Worm (Caenorhabditis elegans): ENCODE results near the gene obr-1.

The obr-1 gene

ce11 chrIII:11267372-11267771, 3.3 kb downstream of the obr-1 start:
- no peak for TF ChIP-seq odd-2 (tag; optimal IDR thresholded peaks at IDR 0.05)
- no peak for TF ChIP-seq Y22D7AL.16 (tag; optimal IDR thresholded peaks at IDR 0.05)
- no peak for TF ChIP-seq hlh-15 (tag; optimal IDR thresholded peaks at IDR 0.05)
- TF ChIP-seq dmd-4 (tag; optimal IDR thresholded peaks at IDR 0.05; ENCODE audit: borderline replicate concordance), result no peak
- peak; percentile 62 for TF ChIP-seq elt-2 (tag; optimal IDR thresholded peaks at IDR 0.05)
- no peak for TF ChIP-seq ttx-3 (tag; optimal IDR thresholded peaks at IDR 0.05)
- TF ChIP-seq ahr-1 (tag; optimal IDR thresholded peaks at IDR 0.05), result no peak
- TF ChIP-seq T23F11.4 (GFP tag; optimal IDR thresholded peaks at IDR 0.05), result no peak
- peak; percentile 23 for TF ChIP-seq ref-2 (tag; optimal IDR thresholded peaks at IDR 0.05)
- TF ChIP-seq ztf-16 (tag; optimal IDR thresholded peaks at IDR 0.05), result no peak
- TF ChIP-seq ceh-22 (tag; optimal IDR thresholded peaks at IDR 0.05), result no peak
- no peak for TF ChIP-seq hlh-13 (GFP tag; optimal IDR thresholded peaks at IDR 0.05)
- no peak for TF ChIP-seq che-1 (tag; optimal IDR thresholded peaks at IDR 0.05)
- no peak for TF ChIP-seq F13H6.1 (tag; optimal IDR thresholded peaks at IDR 0.05)
- TF ChIP-seq pax-1 (tag; optimal IDR thresholded peaks at IDR 0.05), result no peak

ce11 chrIII:11262089-11262488, 8.6 kb downstream of the obr-1 start:
- no peak for TF ChIP-seq eyg-1 (tag; optimal IDR thresholded peaks at IDR 0.05)
- TF ChIP-seq ztf-16 (tag; optimal IDR thresholded peaks at IDR 0.05), result no peak
- TF ChIP-seq lim-6 (tag; optimal IDR thresholded peaks at IDR 0.05), result no peak
- TF ChIP-seq ceh-45 (GFP tag; IDR thresholded peaks at IDR 0.05), result no peak
- TF ChIP-seq ceh-34 (tag; optimal IDR thresholded peaks at IDR 0.05), result no peak
- no peak for TF ChIP-seq npax-4 (tag; optimal IDR thresholded peaks at IDR 0.05)
- TF ChIP-seq syd-9 (tag; optimal IDR thresholded peaks at IDR 0.05), result no peak
- TF ChIP-seq ets-4 (tag; optimal IDR thresholded peaks at IDR 0.05), result no peak
- TF ChIP-seq ceh-48 (tag; optimal IDR thresholded peaks at IDR 0.05), result no peak
- no peak for TF ChIP-seq ceh-19 (GFP tag; optimal IDR thresholded peaks at IDR 0.05)
- TF ChIP-seq ceh-14 (tag; optimal IDR thresholded peaks at IDR 0.05), result no peak
- no peak for TF ChIP-seq mec-3 (tag; optimal IDR thresholded peaks at IDR 0.05; ENCODE audit: borderline replicate concordance)
- no peak for TF ChIP-seq Y22D7AL.16 (tag; optimal IDR thresholded peaks at IDR 0.05)
- TF ChIP-seq dmd-4 (tag; optimal IDR thresholded peaks at IDR 0.05; ENCODE audit: borderline replicate concordance), result no peak

- TF ChIP-seq mec-3 (tag; optimal IDR thresholded peaks at IDR 0.05; ENCODE audit: borderline replicate concordance) (no peak), hlh-6 (tag; optimal IDR thresholded peaks at IDR 0.05) (no peak), fkh-6 (tag; optimal IDR thresholded peaks at IDR 0.05) (no peak), ceh-45 (GFP tag; IDR thresholded peaks at IDR 0.05) (no peak), nhr-11 (tag; optimal IDR thresholded peaks at IDR 0.05) (no peak), F13H6.1 (tag; optimal IDR thresholded peaks at IDR 0.05) (no peak)
These were observed 15.6 kb downstream of the obr-1 start for ce11 chrIII:11255072-11255471.

ce11 chrIII:11251718-11252441, 18.8 kb downstream of the obr-1 start, which contains the start of gene Y47D3A.32:
Gene Y47D3A.32, plus strand, starts transcription at chrIII:11252391.
- TF ChIP-seq elt-2 (tag; optimal IDR thresholded peaks at IDR 0.05), result peak; percentile 9
- TF ChIP-seq C08G9.2 (tag; optimal IDR thresholded peaks at IDR 0.05), result no peak

DNA sequence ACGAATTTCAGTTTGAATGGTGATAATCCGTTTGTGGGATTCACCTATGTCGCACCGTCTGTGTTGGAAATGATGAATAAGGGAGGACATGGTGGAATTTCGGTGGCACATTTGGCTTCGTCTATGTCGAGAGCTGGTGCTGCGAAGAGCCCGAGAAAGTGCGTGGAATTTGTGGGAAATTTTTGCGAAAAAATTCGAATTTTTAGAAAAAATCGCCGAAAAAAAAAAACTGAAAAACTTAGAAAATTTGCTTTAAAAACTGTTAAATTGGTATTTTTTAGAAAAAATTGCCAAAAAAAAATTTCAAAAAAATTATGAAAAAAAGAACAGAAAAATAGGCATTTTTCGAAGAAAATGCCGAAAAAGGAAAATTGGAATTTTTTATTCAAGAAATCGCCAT, 21.8 kb downstream of the obr-1 start:
- TF ChIP-seq ceh-22 (tag; optimal IDR thresholded peaks at IDR 0.05), result no peak
- TF ChIP-seq pros-1 (tag; optimal IDR thresholded peaks at IDR 0.05), result no peak
- TF ChIP-seq pat-9 (tag; optimal IDR thresholded peaks at IDR 0.05), result no peak
- TF ChIP-seq K02D7.2 (tag; optimal IDR thresholded peaks at IDR 0.05), result no peak
